Worm (Caenorhabditis elegans): ENCODE results near the gene Y73F8A.20.

DNA sequence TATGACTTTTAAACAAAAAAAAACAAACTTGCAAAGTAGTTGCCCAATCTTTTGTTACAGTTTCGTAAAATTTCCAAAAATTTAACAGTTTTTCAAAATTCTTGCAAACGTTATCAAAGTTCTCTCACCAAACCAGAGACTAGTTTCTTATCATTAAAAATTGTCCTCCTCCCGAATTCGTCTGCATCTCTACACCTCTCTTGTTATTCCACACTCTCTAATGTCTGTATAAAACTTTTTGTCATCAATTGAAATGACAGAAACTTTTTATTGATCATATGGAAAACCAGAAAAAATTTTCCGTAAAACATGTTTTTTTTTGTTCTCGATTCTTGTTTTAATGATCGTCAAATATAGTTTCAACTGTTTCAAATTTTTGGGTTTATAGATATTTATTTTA lies 6.9 kb downstream of the Y73F8A.20 start:
- TF ChIP-seq him-1 (tag; optimal IDR thresholded peaks at IDR 0.05) (no peak), W03F9.2 (tag; optimal IDR thresholded peaks at IDR 0.05) (no peak), dao-5 (tag; optimal IDR thresholded peaks at IDR 0.05) (no peak)

All from whole organism, L4/young adult.